Fruit fly (Drosophila melanogaster) whole organism, wandering third instar larva: ENCODE results near the gene alpha-Man-Ib.

Source experiments
- Abd-B ChIP-seq: fragments of >200 bp; optimal IDR thresholded peaks from 2 replicates; lab custom pipeline; 2017; ENCODE audit warnings: missing biosample characterization, missing genetic modification characterization
- CG32264 ChIP-seq: fragments of 200-800 bp; sonication (Bioruptor generic); optimal IDR thresholded peaks from 2 replicates; lab custom pipeline; 2016; ENCODE audit warnings: missing biosample characterization, missing genetic modification characterization
- CG9705 ChIP-seq: fragments of 200-800 bp; sonication (Bioruptor generic); optimal IDR thresholded peaks from 2 replicates; lab custom pipeline; 2018; ENCODE audit warnings: missing biosample characterization, mild to moderate bottlenecking, missing genetic modification characterization
- CrebA ChIP-seq: fragments of 200-800 bp; sonication (Bioruptor generic); optimal IDR thresholded peaks from 2 replicates; lab custom pipeline; 2016; ENCODE audit warnings: missing biosample characterization, mild to moderate bottlenecking, missing genetic modification characterization, borderline replicate concordance
- Dfd ChIP-seq: fragments of >200 bp; optimal IDR thresholded peaks from 2 replicates; lab custom pipeline; 2017; ENCODE audit warnings: missing biosample characterization, missing genetic modification characterization
- Dif ChIP-seq: fragments of 200-275, 200-300 bp; sonication (Bioruptor generic); optimal IDR thresholded peaks from 2 replicates; lab custom pipeline; 2018; ENCODE audit warnings: missing biosample characterization, missing genetic modification characterization; ENCODE audit not compliant: partially characterized antibody
- GATAd ChIP-seq: sonication (Bioruptor generic); optimal IDR thresholded peaks from 2 replicates; lab custom pipeline; 2016; ENCODE audit warnings: missing biosample characterization, missing genetic modification characterization
- HLH106 ChIP-seq: fragments of 200-800 bp; optimal IDR thresholded peaks from 3 replicates; lab custom pipeline; 2019; ENCODE audit warnings: missing biosample characterization, mild to moderate bottlenecking, missing genetic modification characterization, moderate library complexity
- Hnf4 ChIP-seq: fragments of 200-800 bp; sonication (Bioruptor generic); optimal IDR thresholded peaks from 2 replicates; lab custom pipeline; 2016; ENCODE audit warnings: missing biosample characterization, mild to moderate bottlenecking, missing genetic modification characterization
- Hr78 ChIP-seq: fragments of >200 bp; optimal IDR thresholded peaks from 2 replicates; lab custom pipeline; 2017; ENCODE audit warnings: missing biosample characterization, missing genetic modification characterization
- Hr83 ChIP-seq: fragments of 200-300 bp; sonication (Bioruptor generic); optimal IDR thresholded peaks from 2 replicates; lab custom pipeline; 2016; ENCODE audit warnings: missing biosample characterization, mild to moderate bottlenecking, missing genetic modification characterization, moderate library complexity; ENCODE audit not compliant: poor library complexity, severe bottlenecking
- Jra ChIP-seq: sonication (Bioruptor generic); optimal IDR thresholded peaks from 2 replicates; lab custom pipeline; 2016; ENCODE audit warnings: missing biosample characterization, missing genetic modification characterization
- Mio ChIP-seq: sonication (Bioruptor generic); optimal IDR thresholded peaks from 2 replicates; lab custom pipeline; 2016; ENCODE audit warnings: missing biosample characterization, missing genetic modification characterization
- Myc ChIP-seq: fragments of >200 bp; optimal IDR thresholded peaks from 2 replicates; lab custom pipeline; 2017
- OdsH ChIP-seq: fragments of 200-800 bp; sonication (Bioruptor generic); optimal IDR thresholded peaks from 2 replicates; lab custom pipeline; 2016; ENCODE audit warnings: missing biosample characterization, mild to moderate bottlenecking, missing genetic modification characterization
- Rel ChIP-seq, 2 experiments: fragments of 200-800 bp; sonication (Bioruptor generic) in 1 of 2; optimal IDR thresholded peaks; 2 replicates in 1 of 2; 3 replicates in 1 of 2; lab custom pipeline; 2016 to 2019; ENCODE audit warnings: mild to moderate bottlenecking in 2 of 2, missing biosample characterization in 2 of 2, missing genetic modification characterization in 2 of 2, moderate library complexity in 1 of 2
- Sp1 ChIP-seq: fragments of 200-800 bp; sonication (Bioruptor generic); optimal IDR thresholded peaks from 3 replicates; lab custom pipeline; 2019; ENCODE audit warnings: missing biosample characterization, mild to moderate bottlenecking, missing genetic modification characterization, moderate library complexity
- br ChIP-seq: fragments of 200-800 bp; sonication (Bioruptor generic); optimal IDR thresholded peaks from 2 replicates; lab custom pipeline; 2016; ENCODE audit warnings: missing biosample characterization, missing genetic modification characterization
- brk ChIP-seq: fragments of 200-800 bp; sonication (Bioruptor generic); optimal IDR thresholded peaks from 2 replicates; lab custom pipeline; 2016; ENCODE audit warnings: missing biosample characterization, mild to moderate bottlenecking, missing genetic modification characterization
- dl ChIP-seq, 2 experiments: fragments of 175-275, 200-275 bp in 1 of 2; fragments of 200-275 bp in 1 of 2; sonication (Bioruptor generic); optimal IDR thresholded peaks; lab custom pipeline; 2018; ENCODE audit warnings: mild to moderate bottlenecking in 2 of 2, missing biosample characterization in 2 of 2, missing genetic modification characterization in 2 of 2, moderate library complexity in 2 of 2; ENCODE audit not compliant: partially characterized antibody in 2 of 2, insufficient read depth in 1 of 2
- dsf ChIP-seq: sonication (Bioruptor generic); optimal IDR thresholded peaks from 2 replicates; lab custom pipeline; 2016; ENCODE audit warnings: missing biosample characterization, missing genetic modification characterization, borderline replicate concordance
- ey ChIP-seq: fragments of 200-800 bp; sonication (Bioruptor generic); optimal IDR thresholded peaks from 2 replicates; lab custom pipeline; 2016; ENCODE audit warnings: missing biosample characterization, missing genetic modification characterization
- foxo ChIP-seq, 2 experiments: fragments of 200-800 bp; sonication (Bioruptor generic); optimal IDR thresholded peaks; 2 replicates in 1 of 2; 3 replicates in 1 of 2; lab custom pipeline; 2016 to 2017; ENCODE audit warnings: missing biosample characterization in 2 of 2, missing genetic modification characterization in 2 of 2
- fru ChIP-seq: fragments of 200-800 bp; sonication (Bioruptor generic); optimal IDR thresholded peaks from 3 replicates; lab custom pipeline; 2016; ENCODE audit warnings: missing biosample characterization, mild to moderate bottlenecking, missing genetic modification characterization
- h ChIP-seq: fragments of 200-800 bp; sonication (Bioruptor generic); optimal IDR thresholded peaks from 3 replicates; lab custom pipeline; 2016; ENCODE audit warnings: missing biosample characterization, mild to moderate bottlenecking, missing genetic modification characterization
- jim ChIP-seq: fragments of 175-275, 200-325 bp; sonication (Bioruptor generic); optimal IDR thresholded peaks from 2 replicates; lab custom pipeline; 2016; ENCODE audit warnings: missing biosample characterization, mild to moderate bottlenecking, missing genetic modification characterization
- lola ChIP-seq: fragments of >200 bp; optimal IDR thresholded peaks from 2 replicates; lab custom pipeline; 2017; ENCODE audit warnings: missing biosample characterization, missing genetic modification characterization
- pan ChIP-seq: fragments of >200 bp; optimal IDR thresholded peaks from 2 replicates; lab custom pipeline; 2017
- psq ChIP-seq: fragments of 200-800 bp; sonication (Bioruptor generic); optimal IDR thresholded peaks from 3 replicates; lab custom pipeline; 2017; ENCODE audit warnings: missing biosample characterization, mild to moderate bottlenecking, missing genetic modification characterization, moderate library complexity
- rgr ChIP-seq: fragments of 200-800 bp; sonication (Bioruptor generic); optimal IDR thresholded peaks from 3 replicates; lab custom pipeline; 2016; ENCODE audit warnings: missing biosample characterization, mild to moderate bottlenecking, missing genetic modification characterization
- sage ChIP-seq: fragments of 200-800 bp; sonication (Bioruptor generic); optimal IDR thresholded peaks from 2 replicates; lab custom pipeline; 2016; ENCODE audit warnings: missing biosample characterization, mild to moderate bottlenecking, missing genetic modification characterization
- sv ChIP-seq: fragments of 200-800 bp; sonication (Bioruptor generic); optimal IDR thresholded peaks from 3 replicates; lab custom pipeline; 2016; ENCODE audit warnings: missing biosample characterization, missing genetic modification characterization
- tai ChIP-seq: sonication (Bioruptor generic); optimal IDR thresholded peaks from 2 replicates; lab custom pipeline; 2016; ENCODE audit warnings: missing biosample characterization, missing genetic modification characterization
- usp ChIP-seq: fragments of >200 bp; optimal IDR thresholded peaks from 2 replicates; lab custom pipeline; 2017; ENCODE audit warnings: missing biosample characterization, missing genetic modification characterization
- woc ChIP-seq: sonication (Bioruptor generic); optimal IDR thresholded peaks from 2 replicates; lab custom pipeline; 2016; ENCODE audit warnings: missing biosample characterization, mild to moderate bottlenecking, missing genetic modification characterization

The alpha-Man-Ib gene

DNA sequence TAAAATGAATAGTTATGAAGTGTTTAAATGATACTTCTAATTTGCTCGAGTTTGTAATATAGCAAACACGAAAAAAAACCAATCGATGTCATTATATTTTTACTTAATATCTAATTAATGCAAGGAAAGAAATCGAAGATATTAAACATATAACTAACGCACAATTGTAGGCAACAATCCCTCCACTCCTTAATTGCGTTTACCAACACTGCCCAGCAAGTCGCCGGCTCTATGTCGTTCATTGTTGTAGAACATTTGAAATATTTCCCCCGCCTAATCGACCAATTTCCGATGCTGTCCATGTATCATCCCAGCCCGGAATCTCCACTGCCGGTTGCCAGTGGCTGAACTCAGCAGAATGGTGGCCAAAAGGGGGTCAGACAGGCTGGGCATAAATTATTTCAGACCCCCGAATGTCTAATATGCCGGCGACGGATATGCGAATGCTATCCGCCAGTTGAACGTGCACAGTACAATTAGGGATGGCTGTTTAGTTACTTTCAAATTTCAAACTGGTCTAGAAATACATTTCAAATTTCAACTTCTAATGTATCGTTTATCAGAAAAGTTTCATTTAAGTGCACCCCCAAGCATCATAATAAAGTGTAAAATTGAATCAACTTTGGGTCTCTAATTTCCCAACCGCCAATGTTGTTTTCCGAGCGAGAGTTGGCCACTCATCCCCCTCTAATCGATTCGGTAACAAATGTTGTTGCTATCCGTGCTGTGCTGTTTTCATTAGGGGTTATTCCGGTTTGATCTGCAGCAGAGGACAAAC, 44.0 kb downstream of the alpha-Man-Ib start (continued):
- no peak for TF ChIP-seq GATAd
- no peak for TF ChIP-seq Abd-B (GFP tag; lab: Kevin White, UChicago)
- TF ChIP-seq dsf: no peak
- TF ChIP-seq Hr83 (GFP tag; lab: Kevin White, UChicago): no peak
- TF ChIP-seq sage (GFP tag; lab: Kevin White, UChicago): no peak
- TF ChIP-seq woc (GFP tag; lab: Kevin White, UChicago): peak; percentile 25
- peak; percentile 14 for TF ChIP-seq Hnf4 (GFP tag; lab: Kevin White, UChicago)
- TF ChIP-seq rgr: peak; percentile 20
- TF ChIP-seq ey: peak; percentile 68
- no peak for TF ChIP-seq brk (GFP tag; lab: Kevin White, UChicago)
- no peak for TF ChIP-seq sv (GFP tag; lab: Kevin White, UChicago)
- TF ChIP-seq OdsH (GFP tag; lab: Kevin White, UChicago): peak; percentile 30
- peak; percentile 54 for TF ChIP-seq HLH106
- peak; percentile 32 for TF ChIP-seq Sp1 (GFP tag; lab: Kevin White, UChicago)

DNA sequence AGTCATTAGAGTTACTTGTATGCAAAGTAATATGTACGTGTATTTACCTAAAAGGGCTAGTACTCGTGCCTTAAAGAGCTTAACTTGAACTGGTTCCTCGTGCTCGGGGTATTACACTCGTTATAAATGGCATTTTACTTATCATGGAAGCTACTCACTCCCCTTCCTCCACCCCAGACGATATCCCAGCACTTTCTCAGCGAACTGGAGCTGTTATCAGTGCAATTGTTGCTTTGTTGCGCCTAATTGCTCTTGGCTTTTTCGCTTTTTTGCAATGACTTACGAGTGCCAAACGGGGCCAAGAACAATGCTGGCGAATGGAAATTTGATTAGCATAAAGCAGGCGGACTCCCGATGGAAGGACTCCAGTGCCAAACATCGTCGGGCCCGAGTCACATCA, 45.5 kb downstream of the alpha-Man-Ib start:
- TF ChIP-seq CG9705 (GFP tag; lab: Kevin White, UChicago) (no peak), Rel (GFP tag; optimal IDR thresholded peaks at IDR 0.05; lab: Kevin White, UChicago) (no peak), Rel (tag; optimal IDR thresholded peaks at IDR 0.05; lab: Kevin White, UChicago) (peak; percentile 29), Sp1 (GFP tag; lab: Kevin White, UChicago) (peak; percentile 9), Myc (lab: Kevin White, UChicago) (no peak), ey (no peak), tai (GFP tag; lab: Kevin White, UChicago) (no peak), brk (GFP tag; lab: Kevin White, UChicago) (no peak), pan (lab: Kevin White, UChicago) (no peak), fru (GFP tag; lab: Kevin White, UChicago) (peak; percentile 28), Mio (GFP tag; lab: Kevin White, UChicago) (no peak), h (peak; percentile 34), lola (GFP tag; lab: Kevin White, UChicago) (no peak), woc (GFP tag; lab: Kevin White, UChicago) (no peak), usp (no peak), dsf (no peak)

DNA sequence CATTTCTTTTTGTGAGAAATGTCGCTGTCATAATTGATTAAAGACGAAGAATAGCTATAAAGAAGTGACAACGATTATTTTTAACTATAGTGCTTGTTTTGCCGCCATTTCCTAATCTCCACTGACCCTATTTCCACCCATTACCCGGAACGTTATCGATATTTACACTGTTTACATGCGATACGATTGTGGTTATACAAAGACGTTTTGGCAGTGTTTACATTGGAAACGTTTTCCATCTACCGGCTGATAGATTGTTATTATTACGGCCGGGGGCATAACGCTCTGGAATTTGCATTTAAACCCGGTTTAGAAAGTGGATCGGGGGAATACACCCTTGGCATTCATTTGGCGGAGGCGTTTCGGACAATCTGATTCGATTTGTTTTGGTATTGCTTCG, 46.3 kb downstream of the alpha-Man-Ib start:
- no peak for TF ChIP-seq psq
- no peak for TF ChIP-seq Jra (GFP tag; lab: Kevin White, UChicago)
- TF ChIP-seq CG9705 (GFP tag; lab: Kevin White, UChicago): no peak
- TF ChIP-seq pan (lab: Kevin White, UChicago): no peak
- TF ChIP-seq Dfd (GFP tag; lab: Kevin White, UChicago): no peak
- TF ChIP-seq Mio (GFP tag; lab: Kevin White, UChicago): no peak
- no peak for TF ChIP-seq Dif
- TF ChIP-seq Hr78 (GFP tag; lab: Kevin White, UChicago): no peak
- no peak for TF ChIP-seq Rel (GFP tag; optimal IDR thresholded peaks at IDR 0.05; lab: Kevin White, UChicago)
- TF ChIP-seq Rel (tag; optimal IDR thresholded peaks at IDR 0.05; lab: Kevin White, UChicago): no peak
- TF ChIP-seq rgr: no peak
- no peak for TF ChIP-seq usp
- TF ChIP-seq Sp1 (GFP tag; lab: Kevin White, UChicago): no peak
- no peak for TF ChIP-seq brk (GFP tag; lab: Kevin White, UChicago)
- TF ChIP-seq h: no peak

DNA sequence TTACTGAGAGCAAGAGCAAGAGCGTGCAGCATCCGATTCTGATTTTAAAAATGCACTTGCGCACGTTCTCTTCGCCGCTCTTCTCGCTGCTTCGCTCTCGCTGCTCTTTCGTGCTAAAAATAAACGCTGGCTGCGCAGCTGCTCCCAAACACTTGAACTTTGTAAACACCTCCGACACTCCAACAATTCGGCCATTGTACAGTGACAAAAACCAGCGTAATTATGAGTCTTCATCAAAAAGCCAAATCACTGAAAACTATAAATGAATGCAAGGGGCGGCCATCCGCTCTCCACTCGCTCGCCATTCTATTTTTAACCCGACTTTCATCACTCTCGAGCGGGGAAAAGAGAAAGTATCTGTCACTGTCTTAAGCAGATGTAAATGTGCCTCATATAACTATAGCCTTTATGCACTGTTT, 47.9 kb downstream of the alpha-Man-Ib start:
- TF ChIP-seq ey (peak; percentile 5), h (peak; percentile 32), Dif (peak; percentile 64), rgr (peak; percentile 34), woc (GFP tag; lab: Kevin White, UChicago) (no peak), pan (lab: Kevin White, UChicago) (no peak), Myc (lab: Kevin White, UChicago) (no peak), sage (GFP tag; lab: Kevin White, UChicago) (no peak), jim (GFP tag; lab: Kevin White, UChicago) (no peak), fru (GFP tag; lab: Kevin White, UChicago) (peak; percentile 54), dl (GFP tag; optimal IDR thresholded peaks at IDR 0.05; lab: Kevin White, UChicago; ENCODE audit: insufficient read depth in 1 of 2, partially characterized antibody in 2 of 2) (peak in 1 of 2 experiments; percentile 84), lola (GFP tag; lab: Kevin White, UChicago) (no peak), Sp1 (GFP tag; lab: Kevin White, UChicago) (no peak), Abd-B (GFP tag; lab: Kevin White, UChicago) (no peak), brk (GFP tag; lab: Kevin White, UChicago) (no peak), Hnf4 (GFP tag; lab: Kevin White, UChicago) (peak; percentile 18), CG32264 (GFP tag; lab: Kevin White, UChicago) (no peak), CrebA (GFP tag; lab: Kevin White, UChicago) (no peak), br (GFP tag; lab: Kevin White, UChicago) (peak; percentile 57), OdsH (GFP tag; lab: Kevin White, UChicago) (peak; percentile 10), dsf (no peak), Mio (GFP tag; lab: Kevin White, UChicago) (no peak), usp (no peak), psq (no peak), foxo (GFP tag; optimal IDR thresholded peaks at IDR 0.05; lab: Kevin White, UChicago) (peak in 1 of 2 experiments; percentile 37), Hr83 (GFP tag; lab: Kevin White, UChicago) (no peak)
